Worm (Caenorhabditis elegans): ENCODE data around the gene irld-26.

ce11 chrV:16229896-16230295 is 24.9 kb downstream of the irld-26 start, which contains the start of the genes F21H7.2 and F21H7.12:
- TF ChIP-seq aly-1 (tag; optimal IDR thresholded peaks at IDR 0.05) (no peak), ama-1 (optimal IDR thresholded peaks at IDR 0.05) (no peak), scrt-1 (GFP tag; IDR thresholded peaks at IDR 0.05) (no peak), sea-1 (GFP tag; conservative IDR thresholded peaks at IDR 0.05) (no peak), tbx-37 (GFP tag; conservative IDR thresholded peaks at IDR 0.05) (no peak), flt-1 (GFP tag; IDR thresholded peaks at IDR 0.05) (no peak), hmg-4 (GFP tag; optimal IDR thresholded peaks at IDR 0.05) (no peak), F13C5.2 (tag; optimal IDR thresholded peaks at IDR 0.05) (no peak), ceh-36 (tag; optimal IDR thresholded peaks at IDR 0.05) (no peak), tbx-11 (GFP tag; IDR thresholded peaks at IDR 0.05) (no peak), pes-1 (GFP tag; IDR thresholded peaks at IDR 0.05) (no peak)
